Worm (Caenorhabditis elegans): ENCODE measurements around the gene perm-5.

Gene perm-5

DNA sequence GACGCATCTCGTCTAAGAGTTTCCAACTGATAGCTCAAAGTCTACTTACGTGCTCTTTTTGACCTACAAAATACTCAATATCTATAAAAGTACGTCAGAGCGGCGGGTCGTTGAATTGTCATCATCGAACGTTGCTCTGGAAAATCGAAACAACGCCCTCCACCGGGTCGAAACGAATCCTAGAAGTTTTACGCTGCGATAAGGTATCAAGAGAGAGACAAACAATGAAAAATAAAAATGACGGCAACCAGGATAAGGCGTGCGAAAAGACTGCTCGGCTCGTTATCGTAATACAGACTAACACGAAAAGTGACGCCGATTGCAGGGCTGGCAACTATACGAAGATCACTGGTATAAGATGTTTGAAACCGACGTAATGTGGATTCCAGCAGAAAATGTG lies 49.1 kb downstream of the perm-5 start (continued):
- TF ChIP-seq F16B12.6 (tag; optimal IDR thresholded peaks at IDR 0.05), result no peak
- TF ChIP-seq lsy-2 (tag; optimal IDR thresholded peaks at IDR 0.05), result no peak
- TF ChIP-seq nhr-19 (GFP tag; conservative IDR thresholded peaks at IDR 0.05), result no peak
- no peak for TF ChIP-seq nhr-28 (tag; optimal IDR thresholded peaks at IDR 0.05)

DNA sequence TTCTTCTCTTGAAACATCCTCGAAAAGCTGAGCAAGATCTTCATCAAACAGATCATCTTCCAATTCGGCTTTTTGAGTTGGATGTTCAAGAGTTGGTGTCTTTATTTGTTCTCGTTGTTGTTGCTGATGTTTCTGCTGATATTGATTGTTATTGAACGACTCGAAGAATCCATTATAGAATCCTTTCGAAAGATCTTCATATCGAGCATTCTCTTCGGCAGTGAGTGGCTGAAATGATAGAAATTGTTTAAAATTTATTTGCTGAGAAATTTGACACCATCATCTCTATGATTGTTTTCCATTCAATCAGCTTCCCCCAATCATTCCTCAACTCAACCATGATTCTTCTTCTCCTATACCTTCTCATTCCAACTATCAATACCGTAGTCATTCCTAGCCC lies 49.6 kb downstream of the perm-5 start, which contains the start of gene clec-178:
Gene clec-178 (plus strand): TSS at position 301 of the 400 bp plus-strand sequence.
- TF ChIP-seq ceh-82 (tag; optimal IDR thresholded peaks at IDR 0.05) (no peak), mdl-1 (tag; optimal IDR thresholded peaks at IDR 0.05) (no peak), blmp-1 (tag; optimal IDR thresholded peaks at IDR 0.05) (no peak), nhr-20 (tag; optimal IDR thresholded peaks at IDR 0.05) (no peak), snu-23 (GFP tag; optimal IDR thresholded peaks at IDR 0.05) (no peak), nhr-76 (tag; optimal IDR thresholded peaks at IDR 0.05) (no peak), mep-1 (tag; optimal IDR thresholded peaks at IDR 0.05) (no peak), pqm-1 (tag; optimal IDR thresholded peaks at IDR 0.05) (no peak), alr-1 (tag; optimal IDR thresholded peaks at IDR 0.05; ENCODE audit: borderline replicate concordance) (no peak), mef-2 (tag; optimal IDR thresholded peaks at IDR 0.05) (no peak), lin-39 (tag; optimal IDR thresholded peaks at IDR 0.05) (no peak), tbx-2 (tag; optimal IDR thresholded peaks at IDR 0.05) (no peak), C34B4.2 (tag; optimal IDR thresholded peaks at IDR 0.05) (no peak), fkh-10 (GFP tag; optimal IDR thresholded peaks at IDR 0.05) (no peak), ceh-63 (GFP tag; optimal IDR thresholded peaks at IDR 0.05) (no peak), ceh-8 (GFP tag; optimal IDR thresholded peaks at IDR 0.05) (no peak), vab-15 (tag; optimal IDR thresholded peaks at IDR 0.05) (no peak), nhr-77 (tag; optimal IDR thresholded peaks at IDR 0.05) (no peak), ama-1 (optimal IDR thresholded peaks at IDR 0.05) (no peak), pag-3 (tag; optimal IDR thresholded peaks at IDR 0.05; ENCODE audit: borderline replicate concordance, insufficient read depth) (no peak)

DNA sequence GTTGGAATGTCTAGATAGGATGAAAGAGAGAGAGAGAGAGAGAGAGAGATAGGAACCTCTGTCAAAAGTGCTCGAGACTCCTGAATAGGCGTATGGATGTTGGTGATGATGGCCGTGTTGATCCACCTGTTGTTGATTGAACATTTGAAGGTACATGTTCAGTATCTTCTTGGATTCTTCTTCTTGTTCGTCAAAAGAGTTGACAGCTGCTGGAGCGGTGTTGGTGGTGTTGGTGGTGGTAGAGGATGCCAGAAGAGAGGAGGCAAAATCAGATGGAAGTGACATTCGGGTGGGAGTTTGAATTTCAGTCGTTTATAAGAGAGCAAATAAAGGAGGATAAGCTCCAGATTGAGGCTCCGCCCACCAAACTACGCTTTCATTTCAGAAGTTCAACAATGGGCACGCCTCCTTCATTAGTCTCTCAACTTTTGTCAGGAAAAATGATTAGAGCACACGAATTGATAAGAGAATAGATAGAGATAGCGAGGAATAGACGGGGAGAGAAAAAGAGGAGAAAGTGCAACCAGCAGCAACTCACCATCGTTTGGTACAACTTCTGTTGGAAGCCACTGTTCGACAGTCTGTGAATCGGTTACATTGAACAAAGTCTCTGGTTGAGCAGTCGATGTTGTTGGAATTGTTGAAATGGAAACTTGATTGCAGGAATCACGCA lies 50.3 kb downstream of the perm-5 start:
- no peak for TF ChIP-seq jun-1 (tag; optimal IDR thresholded peaks at IDR 0.05)
- TF ChIP-seq efl-1 (optimal IDR thresholded peaks at IDR 0.05), result no peak
- TF ChIP-seq efl-1 (GFP tag; optimal IDR thresholded peaks at IDR 0.05 in 1 of 2), result peak in 1 of 2 experiments; percentile 85
- no peak for TF ChIP-seq vab-15 (tag; optimal IDR thresholded peaks at IDR 0.05)

DNA sequence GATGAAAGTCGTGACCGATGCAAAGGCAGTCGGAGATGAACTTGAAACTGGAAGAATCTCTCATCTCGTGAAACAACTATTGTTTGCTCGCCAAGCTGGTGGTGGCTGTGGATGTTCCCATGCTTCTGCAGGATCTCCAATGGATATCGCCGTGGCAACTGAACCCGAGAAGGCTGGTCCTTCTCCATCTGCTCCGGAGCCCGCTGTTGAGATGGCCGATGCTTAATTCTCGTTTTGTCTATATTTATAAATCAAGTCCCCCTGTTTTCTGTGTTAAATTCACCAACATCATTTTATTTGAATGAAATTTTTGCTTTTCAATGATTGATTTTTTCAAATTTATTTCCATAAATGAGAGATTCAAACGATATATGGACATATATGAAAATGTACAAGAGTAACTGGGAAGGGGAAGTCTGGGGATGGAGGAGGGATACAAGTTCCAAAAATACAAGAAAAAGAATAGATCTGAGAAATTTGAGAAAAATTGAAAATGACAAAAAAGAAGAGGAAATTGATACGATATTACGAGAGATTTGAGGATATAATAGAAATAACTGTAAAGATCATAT lies 52.4 kb downstream of the perm-5 start:
- TF ChIP-seq lin-14 (GFP tag; optimal IDR thresholded peaks at IDR 0.05), result no peak
- TF ChIP-seq ces-1 (GFP tag; optimal IDR thresholded peaks at IDR 0.05), result no peak
- TF ChIP-seq aly-2 (tag; optimal IDR thresholded peaks at IDR 0.05), result peak; percentile 21
- peak; percentile 22 for TF ChIP-seq ceh-8 (GFP tag; optimal IDR thresholded peaks at IDR 0.05)
- TF ChIP-seq nhr-85 (tag), result peak; percentile 25

DNA sequence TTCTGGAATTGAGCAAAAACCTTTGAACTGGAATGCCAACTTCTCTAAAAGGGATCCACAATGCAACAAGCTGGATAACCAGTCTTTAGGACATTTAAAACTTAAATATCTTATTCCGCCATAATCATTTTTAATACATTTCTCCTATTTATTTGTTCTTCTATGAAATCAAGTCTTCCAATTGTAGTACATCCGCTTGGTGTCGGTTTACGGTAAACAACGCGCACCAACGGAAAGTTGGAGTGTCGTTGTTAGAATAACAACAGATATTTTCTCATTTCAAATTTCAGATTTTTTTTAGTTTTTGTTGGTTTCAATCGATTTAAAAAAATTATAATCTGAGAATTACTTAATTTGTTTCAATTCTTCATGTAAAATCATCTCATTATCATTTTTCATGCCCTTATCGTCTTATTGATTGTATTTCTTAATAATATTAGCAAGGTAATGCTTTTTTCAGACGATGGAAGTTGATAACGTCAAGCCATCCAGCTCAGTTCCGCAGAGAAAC lies 54.1 kb downstream of the perm-5 start, which contains the start of gene csn-5:
Gene csn-5 (plus strand): TSS at position 461 of the 511 bp plus-strand sequence.
- TF ChIP-seq lsy-2 (tag; optimal IDR thresholded peaks at IDR 0.05) (no peak), lin-35 (GFP tag; optimal IDR thresholded peaks at IDR 0.05) (peak in 1 of 2 experiments; percentile 18), F16B12.6 (tag; optimal IDR thresholded peaks at IDR 0.05) (no peak), nhr-47 (tag; optimal IDR thresholded peaks at IDR 0.05) (no peak), elt-3 (tag; optimal IDR thresholded peaks at IDR 0.05) (no peak), efl-1 (optimal IDR thresholded peaks at IDR 0.05) (peak in 1 of 2 experiments; percentile 46), efl-1 (GFP tag; optimal IDR thresholded peaks at IDR 0.05 in 1 of 2) (peak; percentile 26 to 27), sup-37 (GFP tag; optimal IDR thresholded peaks at IDR 0.05) (no peak), C16A3.4 (tag; optimal IDR thresholded peaks at IDR 0.05) (peak; percentile 14), swsn-7 (tag; optimal IDR thresholded peaks at IDR 0.05) (peak; percentile 11), xbp-1 (tag; optimal IDR thresholded peaks at IDR 0.05) (peak; percentile 18), dpl-1 (GFP tag; optimal IDR thresholded peaks at IDR 0.05) (peak in 2 of 3 experiments; percentile 18 to 53), nhr-20 (tag; optimal IDR thresholded peaks at IDR 0.05) (peak; percentile 33), alr-1 (tag; optimal IDR thresholded peaks at IDR 0.05; ENCODE audit: borderline replicate concordance) (no peak), mab-9 (GFP tag; IDR thresholded peaks at IDR 0.05) (no peak), nhr-85 (tag) (peak; percentile 56), blmp-1 (tag; optimal IDR thresholded peaks at IDR 0.05) (peak; percentile 34), mef-2 (tag; optimal IDR thresholded peaks at IDR 0.05) (no peak)
